Fruit fly (Drosophila melanogaster): ENCODE results near the gene SF1.

Gene SF1

DNA sequence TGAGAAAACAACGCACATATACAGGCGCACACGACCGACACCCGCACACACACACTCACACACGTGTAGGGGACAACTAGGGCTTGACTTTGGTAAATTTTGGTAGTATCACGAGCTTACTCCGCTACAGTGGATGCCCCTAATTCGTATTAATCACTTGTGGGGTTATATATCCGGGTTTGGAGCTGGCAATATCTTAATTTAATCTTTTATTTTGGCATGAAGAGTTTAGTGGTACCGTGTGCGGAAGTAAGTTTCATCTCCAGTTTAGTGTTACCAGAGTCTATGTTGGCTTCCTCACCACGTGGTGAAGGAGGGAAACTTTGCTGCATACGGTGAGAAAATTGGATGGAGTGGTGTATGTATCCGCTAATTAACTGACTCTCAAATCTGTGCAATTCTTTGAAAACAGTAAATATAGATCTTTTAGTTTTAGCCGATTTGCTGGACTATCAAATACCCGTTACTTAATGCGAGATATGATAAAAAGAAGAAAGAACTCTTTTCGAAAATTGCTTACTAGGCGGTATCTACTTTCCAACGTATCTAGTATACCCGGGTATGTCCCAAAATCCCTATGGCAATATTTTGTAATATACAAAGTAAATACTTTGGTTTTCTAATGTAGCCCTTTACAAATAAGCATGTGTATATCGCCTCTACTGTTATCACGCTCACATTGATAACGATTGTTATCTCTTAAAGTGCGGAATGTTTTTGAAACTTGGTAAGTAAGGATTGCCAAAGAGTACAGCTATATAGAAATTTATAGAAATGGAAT, 5.7 kb upstream of the SF1 start, which contains the start of the genes CG5823 and P5cr-2:
Gene CG5823 (minus strand): TSS at position 263 of the 781 bp plus-strand sequence.
Gene P5cr-2 (plus strand): TSS at position 491 of the 781 bp plus-strand sequence.
- TF ChIP-seq NC2β (GFP tag; optimal IDR thresholded peaks at IDR 0.05) (peak; percentile 88), CoRest (tag; optimal IDR thresholded peaks at IDR 0.05) (peak; percentile 24), so (GFP tag; IDR thresholded peaks at IDR 0.05) (no peak; the same call in 2 of the 3 replicates), dpn (GFP tag; optimal IDR thresholded peaks at IDR 0.05) (peak; percentile 18 to 42), TFAM (GFP tag; optimal IDR thresholded peaks at IDR 0.05) (no peak), sisA (GFP tag; IDR thresholded peaks at IDR 0.05) (0 out of 2 replicates have a peak, but pooled peaks have one; percentile 13), CG2712 (tag; optimal IDR thresholded peaks at IDR 0.05) (peak; percentile 19), mld (GFP tag; IDR thresholded peaks at IDR 0.05; ENCODE audit: partially characterized antibody) (0 out of 3 replicates have a peak, but pooled peaks have one; percentile 18), run (tag; optimal IDR thresholded peaks at IDR 0.05) (no peak), Dip3 (GFP tag; optimal IDR thresholded peaks at IDR 0.05) (peak; percentile 51), Lhr (GFP tag; optimal IDR thresholded peaks at IDR 0.05) (peak; percentile 87), Ets97D (GFP tag; optimal IDR thresholded peaks at IDR 0.05) (peak; percentile 86), bsh (GFP tag; optimal IDR thresholded peaks at IDR 0.05) (peak in 1 of 2 experiments; percentile 58), CG15601 (tag; optimal IDR thresholded peaks at IDR 0.05) (peak; percentile 77), grn (GFP tag; optimal IDR thresholded peaks at IDR 0.05) (no peak), CG10274 (GFP tag; optimal IDR thresholded peaks at IDR 0.05) (no peak), CG11723 (GFP tag; optimal IDR thresholded peaks at IDR 0.05) (peak; percentile 24), ssp (GFP tag; IDR thresholded peaks at IDR 0.05) (no peak), D19A (tag; optimal IDR thresholded peaks at IDR 0.05) (no peak), CG8359 (GFP tag; optimal IDR thresholded peaks at IDR 0.05; ENCODE audit: borderline replicate concordance) (no peak), CG12659 (GFP tag; optimal IDR thresholded peaks at IDR 0.05) (peak; percentile 58), ken (GFP tag; IDR thresholded peaks at IDR 0.05) (no peak), Dip2 (GFP tag; IDR thresholded peaks at IDR 0.05) (no peak), Elba2 (GFP tag; optimal IDR thresholded peaks at IDR 0.05) (peak; percentile 56), CG12219 (GFP tag; optimal IDR thresholded peaks at IDR 0.05) (peak; percentile 68), Chrac-16 (GFP tag; optimal IDR thresholded peaks at IDR 0.05) (no peak), onecut (GFP tag; IDR thresholded peaks at IDR 0.05) (peak; percentile 64; the same call in 1 of the 2 replicates), CG10147 (GFP tag; optimal IDR thresholded peaks at IDR 0.05) (peak; percentile 4), CG4282 (GFP tag; optimal IDR thresholded peaks at IDR 0.05) (peak; percentile 40), CG3847 (GFP tag; IDR thresholded peaks at IDR 0.05) (peak; percentile 57; the same call in 1 of the 2 replicates), CG17802 (tag; optimal IDR thresholded peaks at IDR 0.05) (peak; percentile 5), CG9437 (GFP tag; optimal IDR thresholded peaks at IDR 0.05) (no peak), CG43689 (GFP tag; IDR thresholded peaks at IDR 0.05) (0 out of 2 replicates have a peak, but pooled peaks have one; percentile 31), CG3726 (GFP tag; IDR thresholded peaks at IDR 0.05) (no peak), fu2 (GFP tag; optimal IDR thresholded peaks at IDR 0.05) (peak; percentile 67), inv (GFP tag; IDR thresholded peaks at IDR 0.05; ENCODE audit: partially characterized antibody) (no peak), CG3065 (GFP tag; optimal IDR thresholded peaks at IDR 0.05) (no peak), chinmo (GFP tag; IDR thresholded peaks at IDR 0.05; ENCODE audit: partially characterized antibody) (no peak), seq (GFP tag; IDR thresholded peaks at IDR 0.05) (peak; percentile 69), pfk (GFP tag; optimal IDR thresholded peaks at IDR 0.05) (peak; percentile 52), E2f1 (GFP tag; IDR thresholded peaks at IDR 0.05) (no peak), Sry-β (GFP tag; optimal IDR thresholded peaks at IDR 0.05) (no peak), tin (GFP tag; optimal IDR thresholded peaks at IDR 0.05) (peak; percentile 13), CG31388 (GFP tag; optimal IDR thresholded peaks at IDR 0.05) (no peak), CG14667 (GFP tag; IDR thresholded peaks at IDR 0.05) (no peak), CG15696 (tag; optimal IDR thresholded peaks at IDR 0.05) (peak; percentile 82), C15 (GFP tag; IDR thresholded peaks at IDR 0.05) (no peak), HHEX (GFP tag; optimal IDR thresholded peaks at IDR 0.05) (peak; percentile 57)
